Worm (Caenorhabditis elegans) whole organism, mixed stage, embryonic: ENCODE data around the gene lov-1.

Experiments used
- M03D4.4 ChIP-seq: sonication (generic microtip); optimal IDR thresholded peaks from 2 replicates; lab custom pipeline; 2017; ENCODE audit warnings: mild to moderate bottlenecking, missing genetic modification characterization, missing compliant biosample characterization
- bed-3 ChIP-seq: fragments of 200-800 bp; sonication (Bioruptor generic); optimal IDR thresholded peaks from 3 replicates; lab custom pipeline; 2018; ENCODE audit warnings: mild to moderate bottlenecking, missing genetic modification characterization, moderate library complexity, missing compliant biosample characterization
- blmp-1 ChIP-seq: fragments of 150-350 bp; optimal IDR thresholded peaks from 2 replicates; lab custom pipeline; 2014; ENCODE audit warnings: missing biosample characterization, missing genetic modification characterization
- ceh-39 ChIP-seq: fragments of 150-350 bp; optimal IDR thresholded peaks from 2 replicates; lab custom pipeline; 2014; ENCODE audit warnings: missing biosample characterization, missing genetic modification characterization
- ceh-43 ChIP-seq: fragments of 200-800 bp; sonication (Bioruptor generic); optimal IDR thresholded peaks from 2 replicates; lab custom pipeline; 2018; ENCODE audit warnings: mild to moderate bottlenecking, missing genetic modification characterization, moderate library complexity, missing compliant biosample characterization
- ceh-83 ChIP-seq: fragments of 200-800 bp; sonication (Bioruptor generic); optimal IDR thresholded peaks from 2 replicates; lab custom pipeline; 2018; ENCODE audit warnings: mild to moderate bottlenecking, missing genetic modification characterization, missing compliant biosample characterization
- ces-1 ChIP-seq: fragments of 150-350 bp; optimal IDR thresholded peaks from 2 replicates; lab custom pipeline; 2014; ENCODE audit warnings: missing biosample characterization, missing genetic modification reagents, missing genetic modification characterization
- cnd-1 ChIP-seq: fragments of 200-800 bp; sonication (Bioruptor generic); optimal IDR thresholded peaks from 2 replicates; lab custom pipeline; 2018; ENCODE audit warnings: mild to moderate bottlenecking, missing genetic modification characterization, missing compliant biosample characterization
- drap-1 ChIP-seq: fragments of 200-800 bp; sonication (Bioruptor generic); optimal IDR thresholded peaks from 3 replicates; lab custom pipeline; 2018; ENCODE audit warnings: mild to moderate bottlenecking, missing genetic modification characterization, missing compliant biosample characterization
- elt-1 ChIP-seq: sonication (generic microtip); optimal IDR thresholded peaks from 2 replicates; lab custom pipeline; 2017; ENCODE audit warnings: missing genetic modification characterization, mild to moderate bottlenecking, missing compliant biosample characterization, antibody characterized with exemption, moderate library complexity, borderline replicate concordance; ENCODE audit not compliant: insufficient read depth
- elt-3 ChIP-seq: fragments of 150-350 bp; optimal IDR thresholded peaks from 2 replicates; lab custom pipeline; 2014; ENCODE audit warnings: missing biosample characterization, missing genetic modification characterization
- flh-1 ChIP-seq: fragments of 200-800 bp; sonication (Bioruptor generic); optimal IDR thresholded peaks from 2 replicates; lab custom pipeline; 2018; ENCODE audit warnings: mild to moderate bottlenecking, missing genetic modification characterization, moderate library complexity, missing compliant biosample characterization
- ham-2 ChIP-seq: fragments of 200-800 bp; sonication (Bioruptor generic); optimal IDR thresholded peaks from 2 replicates; lab custom pipeline; 2018; ENCODE audit warnings: mild to moderate bottlenecking, missing genetic modification characterization, missing compliant biosample characterization
- hlh-1 ChIP-seq: fragments of 150-350 bp; optimal IDR thresholded peaks from 2 replicates; lab custom pipeline; 2014; ENCODE audit warnings: missing biosample characterization, missing genetic modification reagents, missing genetic modification characterization
- lin-13 ChIP-seq: fragments of 150-350 bp; optimal IDR thresholded peaks from 2 replicates; lab custom pipeline; 2014; ENCODE audit warnings: missing biosample characterization, missing genetic modification characterization
- lsy-2 ChIP-seq: fragments of 150-350 bp; optimal IDR thresholded peaks from 2 replicates; lab custom pipeline; 2014; ENCODE audit warnings: missing biosample characterization, missing genetic modification characterization
- mab-5 ChIP-seq: fragments of 150-350 bp; optimal IDR thresholded peaks from 2 replicates; lab custom pipeline; 2014; ENCODE audit warnings: missing biosample characterization, missing genetic modification characterization
- mep-1 ChIP-seq: fragments of 150-350 bp; optimal IDR thresholded peaks from 2 replicates; lab custom pipeline; 2017; ENCODE audit warnings: missing biosample characterization, missing genetic modification reagents, missing genetic modification characterization, inconsistent platforms
- mls-2 ChIP-seq: sonication (generic microtip); optimal IDR thresholded peaks from 2 replicates; lab custom pipeline; 2016; ENCODE audit warnings: mild to moderate bottlenecking, missing genetic modification characterization, moderate library complexity, missing compliant biosample characterization
- nhr-12 ChIP-seq: fragments of 150-350 bp; optimal IDR thresholded peaks from 2 replicates; lab custom pipeline; 2014; ENCODE audit warnings: missing biosample characterization, missing genetic modification characterization
- nhr-2 ChIP-seq: fragments of 150-350 bp; optimal IDR thresholded peaks from 2 replicates; lab custom pipeline; 2014; ENCODE audit warnings: missing biosample characterization, missing genetic modification characterization
- nhr-237 ChIP-seq: fragments of 150-350 bp; optimal IDR thresholded peaks from 2 replicates; lab custom pipeline; 2014; ENCODE audit warnings: missing biosample characterization, missing genetic modification characterization
- nhr-28 ChIP-seq: fragments of 150-350 bp; optimal IDR thresholded peaks from 2 replicates; lab custom pipeline; 2014; ENCODE audit warnings: missing biosample characterization, missing genetic modification characterization
- nhr-76 ChIP-seq: sonication (generic microtip); optimal IDR thresholded peaks from 2 replicates; lab custom pipeline; 2017; ENCODE audit warnings: missing biosample characterization, missing genetic modification characterization
- pha-4 ChIP-seq: fragments of 150-350 bp; optimal IDR thresholded peaks from 2 replicates; lab custom pipeline; 2018; ENCODE audit warnings: missing biosample characterization, missing genetic modification reagents, missing genetic modification characterization
- sem-2 ChIP-seq: fragments of 200-800 bp; sonication (Bioruptor generic); optimal IDR thresholded peaks from 2 replicates; lab custom pipeline; 2018; ENCODE audit warnings: mild to moderate bottlenecking, missing genetic modification characterization, missing compliant biosample characterization
- snpc-4 ChIP-seq: fragments of 150-350 bp; optimal IDR thresholded peaks from 2 replicates; lab custom pipeline; 2014; ENCODE audit warnings: missing biosample characterization, missing genetic modification characterization
- sptf-1 ChIP-seq: sonication (generic microtip); optimal IDR thresholded peaks from 2 replicates; lab custom pipeline; 2017; ENCODE audit warnings: mild to moderate bottlenecking, missing genetic modification characterization, moderate library complexity, missing compliant biosample characterization
- tbx-8 ChIP-seq: fragments of 200-800 bp; sonication (Bioruptor generic); optimal IDR thresholded peaks from 2 replicates; lab custom pipeline; 2018; ENCODE audit warnings: mild to moderate bottlenecking, missing genetic modification characterization, moderate library complexity, missing compliant biosample characterization
- unc-120 ChIP-seq: sonication (generic microtip); optimal IDR thresholded peaks from 2 replicates; lab custom pipeline; 2017; ENCODE audit warnings: missing genetic modification characterization, missing compliant biosample characterization; ENCODE audit not compliant: poor library complexity, severe bottlenecking
- unc-39 ChIP-seq: fragments of 150-350 bp; optimal IDR thresholded peaks from 2 replicates; lab custom pipeline; 2014; ENCODE audit warnings: missing biosample characterization, missing genetic modification characterization
- unc-62 ChIP-seq: fragments of 150-350 bp; optimal IDR thresholded peaks from 2 replicates; lab custom pipeline; 2014; ENCODE audit warnings: missing biosample characterization, missing genetic modification reagents, missing genetic modification characterization
- zip-8 ChIP-seq: fragments of 150-350 bp; optimal IDR thresholded peaks from 2 replicates; lab custom pipeline; 2014; ENCODE audit warnings: missing biosample characterization, missing genetic modification characterization
- ztf-11 ChIP-seq: fragments of 150-350 bp; optimal IDR thresholded peaks from 2 replicates; lab custom pipeline; 2014; ENCODE audit warnings: missing biosample characterization, missing genetic modification characterization

The lov-1 gene

DNA sequence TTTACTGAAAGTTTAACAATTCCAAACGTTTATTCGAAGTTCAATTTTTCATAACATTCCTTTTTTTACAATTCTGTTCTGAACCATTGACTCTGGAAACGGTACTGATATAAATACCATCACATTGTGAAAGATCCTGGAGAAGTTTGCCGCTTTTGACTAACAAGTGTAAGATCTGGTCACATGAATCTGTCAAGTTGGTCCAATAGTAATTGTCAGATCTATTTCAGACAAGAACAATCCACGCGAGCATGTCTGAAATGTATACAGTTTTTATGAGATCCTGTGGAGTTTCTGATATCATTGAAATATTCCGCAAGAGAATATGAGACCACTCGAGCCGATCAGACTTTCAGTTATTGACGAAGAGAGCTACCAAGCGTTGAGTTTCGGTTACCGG lies 28.5 kb downstream of the lov-1 start:
- TF ChIP-seq drap-1 (GFP tag; lab: Kevin White, UChicago) (no peak), tbx-8 (GFP tag; lab: Kevin White, UChicago) (no peak), mab-5 (tag; lab: Kevin White, UChicago) (no peak), mep-1 (tag; lab: Kevin White, UChicago) (no peak), sem-2 (GFP tag; lab: Kevin White, UChicago) (no peak), M03D4.4 (tag; lab: Kevin White, UChicago) (no peak), ceh-39 (tag; lab: Kevin White, UChicago) (no peak), ces-1 (GFP tag; lab: Kevin White, UChicago) (no peak), unc-62 (GFP tag; lab: Kevin White, UChicago) (no peak), nhr-12 (tag; lab: Kevin White, UChicago) (no peak), zip-8 (no peak), bed-3 (GFP tag; lab: Kevin White, UChicago) (no peak)

- TF ChIP-seq nhr-28 (tag; lab: Kevin White, UChicago) (no peak), nhr-2 (tag; lab: Kevin White, UChicago) (no peak), ces-1 (GFP tag; lab: Kevin White, UChicago) (peak; percentile 92)
- TF ChIP-seq, all 35 proteins: peak for 1
Observed at ce11 chrII:10084482-10084881, 37.1 kb downstream of the lov-1 start.

DNA sequence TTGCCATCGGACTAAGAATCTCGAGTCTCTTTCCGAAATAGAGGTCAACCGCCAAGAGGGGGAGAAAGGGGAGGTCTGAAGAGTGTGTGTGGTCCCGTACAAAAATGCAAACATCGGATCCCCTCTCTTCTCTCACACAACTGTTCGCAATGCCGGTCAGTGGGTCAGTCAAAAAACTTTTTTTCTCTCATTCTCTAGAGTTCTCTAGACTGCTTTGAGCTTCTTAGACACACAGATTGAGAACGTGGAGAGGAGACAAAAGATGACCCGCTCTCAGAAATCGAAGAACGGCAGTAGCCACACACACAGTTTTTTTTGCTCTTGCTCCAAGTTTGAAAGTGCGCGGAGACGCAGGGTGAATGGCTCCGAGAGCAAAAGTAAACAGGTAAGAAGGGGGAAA lies 45.8 kb downstream of the lov-1 start:
- TF ChIP-seq sptf-1 (tag; lab: Kevin White, UChicago) (peak; percentile 3), nhr-237 (tag; lab: Kevin White, UChicago) (no peak), tbx-8 (GFP tag; lab: Kevin White, UChicago) (no peak), hlh-1 (tag; lab: Kevin White, UChicago) (peak; percentile 87), M03D4.4 (tag; lab: Kevin White, UChicago) (peak; percentile 45)
- TF ChIP-seq, all 35 proteins: peak for 3

ce11 chrII:10073986-10074385 lies 47.6 kb downstream of the lov-1 start:
- TF ChIP-seq pha-4 (no peak), nhr-237 (tag; lab: Kevin White, UChicago) (no peak), unc-120 (tag; lab: Kevin White, UChicago) (no peak), hlh-1 (tag; lab: Kevin White, UChicago) (no peak), drap-1 (GFP tag; lab: Kevin White, UChicago) (no peak), mep-1 (tag; lab: Kevin White, UChicago) (no peak), elt-1 (no peak), elt-3 (tag; lab: Kevin White, UChicago) (no peak), blmp-1 (tag; lab: Kevin White, UChicago) (no peak), snpc-4 (tag; lab: Kevin White, UChicago) (no peak), sem-2 (GFP tag; lab: Kevin White, UChicago) (no peak), zip-8 (no peak), flh-1 (GFP tag; lab: Kevin White, UChicago) (no peak), unc-39 (tag; lab: Kevin White, UChicago) (no peak), nhr-2 (tag; lab: Kevin White, UChicago) (no peak), ces-1 (GFP tag; lab: Kevin White, UChicago) (no peak), nhr-76 (tag; lab: Kevin White, UChicago) (no peak)
- TF ChIP-seq, all 35 proteins: peak for 0

- no peak for TF ChIP-seq hlh-1 (tag; lab: Kevin White, UChicago)
- no peak for TF ChIP-seq pha-4
- no peak for TF ChIP-seq unc-120 (tag; lab: Kevin White, UChicago)
- no peak for TF ChIP-seq lsy-2
- TF ChIP-seq elt-1, result no peak
- no peak for TF ChIP-seq drap-1 (GFP tag; lab: Kevin White, UChicago)
- TF ChIP-seq elt-3 (tag; lab: Kevin White, UChicago), result no peak
Observed at ce11 chrII:10067817-10068216, 53.8 kb downstream of the lov-1 start, which contains the start of gene die-1. Gene die-1 (minus strand): TSS chrII:10067917.

- no peak for TF ChIP-seq nhr-237 (tag; lab: Kevin White, UChicago)
- no peak for TF ChIP-seq hlh-1 (tag; lab: Kevin White, UChicago)
- TF ChIP-seq nhr-2 (tag; lab: Kevin White, UChicago), result peak; percentile 20
- TF ChIP-seq unc-39 (tag; lab: Kevin White, UChicago), result no peak
- TF ChIP-seq mls-2, result peak; percentile 83
- TF ChIP-seq flh-1 (GFP tag; lab: Kevin White, UChicago), result no peak
- no peak for TF ChIP-seq elt-3 (tag; lab: Kevin White, UChicago)
- no peak for TF ChIP-seq ceh-83
- TF ChIP-seq cnd-1 (tag; lab: Kevin White, UChicago), result peak; percentile 84
- no peak for TF ChIP-seq lin-13 (tag; lab: Kevin White, UChicago)
- no peak for TF ChIP-seq sem-2 (GFP tag; lab: Kevin White, UChicago)
- peak; percentile 39 for TF ChIP-seq unc-120 (tag; lab: Kevin White, UChicago)
- peak; percentile 28 for TF ChIP-seq ham-2 (GFP tag; lab: Kevin White, UChicago)
- no peak for TF ChIP-seq nhr-76 (tag; lab: Kevin White, UChicago)
- peak; percentile 68 for TF ChIP-seq sptf-1 (tag; lab: Kevin White, UChicago)
- no peak for TF ChIP-seq mep-1 (tag; lab: Kevin White, UChicago)
- no peak for TF ChIP-seq unc-62 (GFP tag; lab: Kevin White, UChicago)
- no peak for TF ChIP-seq elt-1
- peak; percentile 24 for TF ChIP-seq M03D4.4 (tag; lab: Kevin White, UChicago)
- TF ChIP-seq nhr-12 (tag; lab: Kevin White, UChicago), result no peak
- no peak for TF ChIP-seq nhr-28 (tag; lab: Kevin White, UChicago)
- TF ChIP-seq drap-1 (GFP tag; lab: Kevin White, UChicago), result peak; percentile 38
- TF ChIP-seq ces-1 (GFP tag; lab: Kevin White, UChicago), result peak; percentile 82
- no peak for TF ChIP-seq snpc-4 (tag; lab: Kevin White, UChicago)
- no peak for TF ChIP-seq ceh-43 (GFP tag; lab: Kevin White, UChicago)
- TF ChIP-seq lsy-2, result no peak
- no peak for TF ChIP-seq tbx-8 (GFP tag; lab: Kevin White, UChicago)
- TF ChIP-seq bed-3 (GFP tag; lab: Kevin White, UChicago), result no peak
- no peak for TF ChIP-seq blmp-1 (tag; lab: Kevin White, UChicago)
- no peak for TF ChIP-seq ztf-11 (tag; lab: Kevin White, UChicago)
Observed at ce11 chrII:10065472-10065871, 56.2 kb downstream of the lov-1 start.
